Worm (Caenorhabditis elegans) whole organism, L1 larva: ENCODE data around the gene dve-1.
A peak's percentile ranks its signal among the peaks of the same experiment; 100 is the strongest.

ENCODE experiments used
- C04F5.9 ChIP-seq: sonication (generic microtip); optimal IDR thresholded peaks from 2 replicates; lab custom pipeline; 2016; ENCODE audit warnings: missing genetic modification characterization, missing compliant biosample characterization
- F16B12.6 ChIP-seq: fragments of 150-350 bp; optimal IDR thresholded peaks from 2 replicates; lab custom pipeline; 2014; ENCODE audit warnings: missing biosample characterization, missing genetic modification characterization
- Y116A8C.19 ChIP-seq: sonication (generic microtip); optimal IDR thresholded peaks from 2 replicates; lab custom pipeline; 2016; ENCODE audit warnings: missing compliant biosample characterization, missing genetic modification characterization, borderline replicate concordance
- aha-1 ChIP-seq: fragments of 150-350 bp; optimal IDR thresholded peaks from 2 replicates; lab custom pipeline; 2014; ENCODE audit warnings: missing biosample characterization, missing genetic modification characterization
- alr-1 ChIP-seq: fragments of 200-800 bp; sonication (Bioruptor generic); optimal IDR thresholded peaks from 2 replicates; lab custom pipeline; 2018; ENCODE audit warnings: borderline replicate concordance, mild to moderate bottlenecking, missing genetic modification characterization, missing compliant biosample characterization
- aly-2 ChIP-seq: fragments of 150-350 bp; optimal IDR thresholded peaks from 2 replicates; lab custom pipeline; 2014; ENCODE audit warnings: missing biosample characterization, missing genetic modification characterization
- ceh-8 ChIP-seq: fragments of 200-800 bp; sonication (Bioruptor generic); optimal IDR thresholded peaks from 2 replicates; lab custom pipeline; 2018; ENCODE audit warnings: mild to moderate bottlenecking, missing genetic modification characterization, moderate library complexity, missing compliant biosample characterization
- dpl-1 ChIP-seq, 3 experiments: fragments of 150-350 bp in 2 of 3; sonication (generic microtip) in 1 of 3; optimal IDR thresholded peaks; 2 replicates each; lab custom pipeline; 2014 to 2017; ENCODE audit warnings: missing biosample characterization in 3 of 3, missing genetic modification characterization in 3 of 3, missing genetic modification reagents in 3 of 3
- dsc-1 ChIP-seq: sonication (generic microtip); optimal IDR thresholded peaks from 2 replicates; lab custom pipeline; 2016; ENCODE audit warnings: mild to moderate bottlenecking, missing genetic modification characterization, missing compliant biosample characterization
- efl-1 ChIP-seq, 4 experiments: fragments of 150-350 bp; optimal IDR thresholded peaks in 3 of 4; peaks in 1 of 4; 1 replicate in 1 of 4; 2 replicates in 3 of 4; lab custom pipeline; 2014; ENCODE audit warnings: missing biosample characterization in 2 of 4, missing genetic modification characterization in 2 of 4, missing genetic modification reagents in 2 of 4
- efl-3 ChIP-seq: fragments of 200-800 bp; sonication (Bioruptor generic); optimal IDR thresholded peaks from 2 replicates; lab custom pipeline; 2018; ENCODE audit warnings: mild to moderate bottlenecking, missing genetic modification characterization, missing compliant biosample characterization
- egl-27 ChIP-seq, 2 experiments: fragments of 150-350 bp in 1 of 2; sonication (generic microtip); optimal IDR thresholded peaks; 3 replicates each; lab custom pipeline; 2017 to 2018; ENCODE audit warnings: missing biosample characterization in 2 of 2, missing genetic modification characterization in 2 of 2, missing genetic modification reagents in 2 of 2
- elt-2 ChIP-seq: sonication (generic microtip); optimal IDR thresholded peaks from 2 replicates; lab custom pipeline; 2016; ENCODE audit warnings: missing genetic modification characterization, mild to moderate bottlenecking, inconsistent platforms, missing compliant biosample characterization, missing genetic modification reagents
- fkh-10 ChIP-seq: sonication (generic microtip); optimal IDR thresholded peaks from 2 replicates; lab custom pipeline; 2017; ENCODE audit warnings: missing biosample characterization, missing genetic modification reagents, missing genetic modification characterization
- fkh-4 ChIP-seq: sonication (generic microtip); optimal IDR thresholded peaks from 2 replicates; lab custom pipeline; 2016; ENCODE audit warnings: missing compliant biosample characterization, missing genetic modification characterization, borderline replicate concordance
- fkh-8 ChIP-seq: sonication (generic microtip); optimal IDR thresholded peaks from 2 replicates; lab custom pipeline; 2016; ENCODE audit warnings: mild to moderate bottlenecking, missing genetic modification characterization, missing compliant biosample characterization
- fos-1 ChIP-seq: fragments of 150-350 bp; optimal IDR thresholded peaks from 2 replicates; lab custom pipeline; 2014; ENCODE audit warnings: missing biosample characterization, missing genetic modification characterization
- grh-1 ChIP-seq: fragments of 200-800 bp; sonication (Bioruptor generic); IDR thresholded peaks from 2 replicates; pipeline ENCODE4 v1.3.6; 2022; ENCODE audit warnings: missing genetic modification reagents, missing genetic modification characterization, missing compliant biosample characterization
- hlh-17 ChIP-seq: fragments of 200-800 bp; sonication (Bioruptor generic); optimal IDR thresholded peaks from 2 replicates; lab custom pipeline; 2018; ENCODE audit warnings: missing genetic modification characterization, mild to moderate bottlenecking, missing compliant biosample characterization, moderate library complexity, borderline replicate concordance
- irx-1 ChIP-seq: sonication (generic microtip); optimal IDR thresholded peaks from 2 replicates; lab custom pipeline; 2016; ENCODE audit warnings: missing genetic modification characterization, missing compliant biosample characterization
- isw-1 ChIP-seq: fragments of 200-800 bp; sonication (Bioruptor generic); IDR thresholded peaks from 2 replicates; pipeline ENCODE4 v1.3.6; 2022; ENCODE audit warnings: missing genetic modification characterization, missing compliant biosample characterization
- lin-15B ChIP-seq: fragments of 150-350 bp; sonication (generic microtip); optimal IDR thresholded peaks from 3 replicates; lab custom pipeline; 2014; ENCODE audit warnings: missing biosample characterization, missing genetic modification characterization
- lir-3 ChIP-seq: sonication (generic microtip); optimal IDR thresholded peaks from 2 replicates; lab custom pipeline; 2016; ENCODE audit warnings: mild to moderate bottlenecking, missing genetic modification characterization, moderate library complexity, missing compliant biosample characterization; ENCODE audit not compliant: poor library complexity
- lsy-2 ChIP-seq, 2 experiments: fragments of 150-350 bp; optimal IDR thresholded peaks; 2 replicates each; lab custom pipeline; 2014; ENCODE audit warnings: missing biosample characterization in 2 of 2, missing genetic modification characterization in 2 of 2
- mab-9 ChIP-seq: fragments of 200-800 bp; sonication (Bioruptor generic); IDR thresholded peaks from 2 replicates; pipeline ENCODE4 v1.3.6; 2022; ENCODE audit warnings: missing genetic modification reagents, missing genetic modification characterization, missing compliant biosample characterization
- mdl-1 ChIP-seq, 2 experiments: fragments of 150-350 bp; optimal IDR thresholded peaks; 2 replicates each; lab custom pipeline; 2014 to 2017; ENCODE audit warnings: missing biosample characterization in 2 of 2, missing genetic modification characterization in 2 of 2, inconsistent platforms in 1 of 2
- mef-2 ChIP-seq: fragments of 150-350 bp; optimal IDR thresholded peaks from 2 replicates; lab custom pipeline; 2014; ENCODE audit warnings: missing biosample characterization, missing genetic modification characterization
- mep-1 ChIP-seq: fragments of 150-350 bp; optimal IDR thresholded peaks from 2 replicates; lab custom pipeline; 2014; ENCODE audit warnings: missing biosample characterization, missing genetic modification characterization
- nhr-11 ChIP-seq: fragments of 150-350 bp; optimal IDR thresholded peaks from 2 replicates; lab custom pipeline; 2014; ENCODE audit warnings: missing biosample characterization, missing genetic modification characterization
- nhr-20 ChIP-seq: sonication (generic microtip); optimal IDR thresholded peaks from 2 replicates; lab custom pipeline; 2016; ENCODE audit warnings: mild to moderate bottlenecking, missing genetic modification characterization, missing compliant biosample characterization
- nhr-237 ChIP-seq: fragments of 150-350 bp; optimal IDR thresholded peaks from 2 replicates; lab custom pipeline; 2014; ENCODE audit warnings: missing biosample characterization, missing genetic modification characterization
- nhr-28 ChIP-seq: fragments of 150-350 bp; optimal IDR thresholded peaks from 2 replicates; lab custom pipeline; 2014; ENCODE audit warnings: missing biosample characterization, missing genetic modification characterization
- nhr-47 ChIP-seq: sonication (generic microtip); optimal IDR thresholded peaks from 2 replicates; lab custom pipeline; 2016; ENCODE audit warnings: mild to moderate bottlenecking, missing genetic modification characterization, moderate library complexity, missing compliant biosample characterization
- nhr-71 ChIP-seq: sonication (generic microtip); optimal IDR thresholded peaks from 2 replicates; lab custom pipeline; 2016; ENCODE audit warnings: mild to moderate bottlenecking, missing genetic modification characterization, moderate library complexity, missing compliant biosample characterization
- nhr-77 ChIP-seq: fragments of 150-350 bp; optimal IDR thresholded peaks from 2 replicates; lab custom pipeline; 2014; ENCODE audit warnings: missing biosample characterization, missing genetic modification characterization
- nhr-84 ChIP-seq: sonication (generic microtip); optimal IDR thresholded peaks from 2 replicates; lab custom pipeline; 2017; ENCODE audit warnings: missing biosample characterization, missing genetic modification characterization
- nhr-90 ChIP-seq: sonication (generic microtip); optimal IDR thresholded peaks from 2 replicates; lab custom pipeline; 2016; ENCODE audit warnings: mild to moderate bottlenecking, missing genetic modification characterization, missing compliant biosample characterization; ENCODE audit not compliant: poor library complexity
- pag-3 ChIP-seq: sonication (generic microtip); optimal IDR thresholded peaks from 2 replicates; lab custom pipeline; 2017; ENCODE audit warnings: missing genetic modification characterization, mild to moderate bottlenecking, missing compliant biosample characterization, antibody characterized with exemption, borderline replicate concordance; ENCODE audit not compliant: insufficient read depth
- pax-3 ChIP-seq: fragments of 200-800 bp; sonication (Bioruptor generic); optimal IDR thresholded peaks from 2 replicates; lab custom pipeline; 2018; ENCODE audit warnings: mild to moderate bottlenecking, missing genetic modification characterization, moderate library complexity, missing compliant biosample characterization
- sptf-1 ChIP-seq: fragments of 150-350 bp; optimal IDR thresholded peaks from 2 replicates; lab custom pipeline; 2014; ENCODE audit warnings: missing biosample characterization, missing genetic modification characterization
- sup-37 ChIP-seq: fragments of 200-800 bp; sonication (Bioruptor generic); optimal IDR thresholded peaks from 2 replicates; lab custom pipeline; 2018; ENCODE audit warnings: mild to moderate bottlenecking, missing genetic modification characterization, missing compliant biosample characterization
- swsn-7 ChIP-seq: sonication (generic microtip); optimal IDR thresholded peaks from 2 replicates; lab custom pipeline; 2016; ENCODE audit warnings: missing genetic modification characterization, missing compliant biosample characterization
- tbx-2 ChIP-seq: sonication (generic microtip); optimal IDR thresholded peaks from 2 replicates; lab custom pipeline; 2016; ENCODE audit warnings: missing genetic modification characterization, missing compliant biosample characterization
- unc-130 ChIP-seq: fragments of 150-350 bp; optimal IDR thresholded peaks from 2 replicates; lab custom pipeline; 2017; ENCODE audit warnings: missing biosample characterization, missing genetic modification characterization, inconsistent platforms
- unc-30 ChIP-seq: sonication (generic microtip); optimal IDR thresholded peaks from 2 replicates; lab custom pipeline; 2017; ENCODE audit warnings: missing biosample characterization, missing genetic modification characterization
- unc-62 ChIP-seq: fragments of 150-350 bp; optimal IDR thresholded peaks from 2 replicates; lab custom pipeline; 2014; ENCODE audit warnings: missing biosample characterization, missing genetic modification reagents, missing genetic modification characterization
- unc-86 ChIP-seq: sonication (generic microtip); optimal IDR thresholded peaks from 2 replicates; lab custom pipeline; 2016; ENCODE audit warnings: missing genetic modification characterization, missing compliant biosample characterization
- unc-98 ChIP-seq: fragments of 200-800 bp; sonication (Bioruptor generic); IDR thresholded peaks from 2 replicates; pipeline ENCODE4 v1.3.6; 2022; ENCODE audit warnings: missing genetic modification characterization, missing compliant biosample characterization
- vab-15 ChIP-seq: sonication (generic microtip); optimal IDR thresholded peaks from 2 replicates; lab custom pipeline; 2017; ENCODE audit warnings: missing genotype, mild to moderate bottlenecking, missing genetic modification characterization, missing compliant biosample characterization
- xbp-1 ChIP-seq: sonication (generic microtip); optimal IDR thresholded peaks from 2 replicates; lab custom pipeline; 2016; ENCODE audit warnings: missing genetic modification characterization, missing compliant biosample characterization
- ztf-11 ChIP-seq, 2 experiments: sonication (generic microtip); optimal IDR thresholded peaks; 2 replicates each; lab custom pipeline; 2016 to 2017; ENCODE audit warnings: missing genetic modification characterization in 2 of 2, missing biosample characterization in 1 of 2, missing compliant biosample characterization in 1 of 2

dve-1 gene

DNA sequence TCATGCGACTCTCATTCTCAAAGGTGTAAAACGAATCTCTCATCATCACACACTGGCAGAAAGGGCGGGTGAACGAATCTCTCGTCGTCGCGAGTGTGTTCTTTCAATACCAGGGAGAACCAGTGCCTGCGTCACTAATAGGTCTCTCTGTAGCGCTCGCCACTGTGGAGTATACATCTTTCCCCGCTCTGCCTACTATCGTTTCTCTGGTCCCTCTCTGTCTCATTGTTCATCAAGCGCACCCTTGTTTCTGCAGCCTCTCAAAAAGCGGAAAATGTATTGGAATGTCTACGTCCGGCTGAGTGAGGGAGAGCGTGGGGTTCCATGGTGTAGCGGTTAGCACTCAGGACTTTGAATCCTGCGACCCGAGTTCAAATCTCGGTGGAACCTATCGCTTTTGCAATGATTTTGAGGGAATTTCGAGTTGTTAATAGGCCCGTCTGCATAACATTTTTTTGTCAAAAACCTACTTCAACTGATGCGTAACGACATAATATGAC is 23.5 kb downstream of the dve-1 start (continued):
- no peak for TF ChIP-seq unc-30 (tag; lab: Kevin White, UChicago)
- peak; percentile 92 for TF ChIP-seq nhr-90 (tag; lab: Kevin White, UChicago)
- peak; percentile 96 for TF ChIP-seq fkh-10
- no peak for TF ChIP-seq efl-3 (GFP tag; lab: Kevin White, UChicago)
- no peak for TF ChIP-seq unc-130
- TF ChIP-seq lir-3 = peak; percentile 78
- TF ChIP-seq F16B12.6 (tag; lab: Kevin White, UChicago) = peak; percentile 21
- TF ChIP-seq unc-62 = no peak
- no peak for TF ChIP-seq Y116A8C.19 (tag; lab: Kevin White, UChicago)
- peak; percentile 88 for TF ChIP-seq mep-1 (tag; lab: Kevin White, UChicago)
- peak; percentile 97 for TF ChIP-seq nhr-47 (tag; lab: Kevin White, UChicago)
- no peak for TF ChIP-seq nhr-28 (tag; lab: Kevin White, UChicago)
- TF ChIP-seq dsc-1 (tag; lab: Kevin White, UChicago) = peak; percentile 96
- TF ChIP-seq lin-15B (tag; lab: Kevin White, UChicago) = no peak
- TF ChIP-seq nhr-77 (tag; lab: Kevin White, UChicago) = peak; percentile 86
- peak in 1 of 2 experiments; percentile 77 for TF ChIP-seq mdl-1 (tag; optimal IDR thresholded peaks at IDR 0.05; lab: Kevin White, UChicago)
- TF ChIP-seq unc-86 (tag; lab: Kevin White, UChicago) = peak; percentile 82
- TF ChIP-seq fos-1 (tag; lab: Kevin White, UChicago) = peak; percentile 57
- TF ChIP-seq unc-98 (GFP tag; lab: Robert Waterston, UW) = peak; percentile 39; the same call in 1 of the 2 replicates
- TF ChIP-seq dpl-1 (GFP tag; optimal IDR thresholded peaks at IDR 0.05; lab: Kevin White, UChicago) = peak in 2 of 3 experiments; percentile 53
- TF ChIP-seq xbp-1 = peak; percentile 76
- TF ChIP-seq mef-2 (tag; lab: Kevin White, UChicago) = peak; percentile 58
- TF ChIP-seq efl-1 (optimal IDR thresholded peaks at IDR 0.05; lab: Kevin White, UChicago) = peak; percentile 64 to 68
- peak in 1 of 2 experiments; percentile 94 for TF ChIP-seq efl-1 (GFP tag; optimal IDR thresholded peaks at IDR 0.05 in 1 of 2; lab: Kevin White, UChicago)
- peak; percentile 89 for TF ChIP-seq tbx-2 (tag; lab: Kevin White, UChicago)
- peak; percentile 72 for TF ChIP-seq C04F5.9 (tag; lab: Kevin White, UChicago)
- TF ChIP-seq vab-15 (tag; lab: Kevin White, UChicago) = no peak
- peak; percentile 80 for TF ChIP-seq ceh-8 (GFP tag; lab: Kevin White, UChicago)
- no peak for TF ChIP-seq sptf-1
- peak; percentile 87 for TF ChIP-seq nhr-237 (tag; lab: Kevin White, UChicago)
- peak; percentile 53 for TF ChIP-seq isw-1 (GFP tag; lab: Robert Waterston, UW)
- peak; percentile 89 for TF ChIP-seq swsn-7 (tag; lab: Kevin White, UChicago)
- TF ChIP-seq pag-3 = peak; percentile 66
- peak; percentile 40 for TF ChIP-seq nhr-11 (tag; lab: Kevin White, UChicago)
- peak; percentile 93 for TF ChIP-seq nhr-71
- TF ChIP-seq grh-1 = peak; percentile 64
- TF ChIP-seq nhr-84 = no peak
- TF ChIP-seq aha-1 (tag; lab: Kevin White, UChicago) = no peak
- TF ChIP-seq fkh-4 (tag; lab: Kevin White, UChicago) = peak; percentile 48
- TF ChIP-seq lsy-2 (tag; optimal IDR thresholded peaks at IDR 0.05; lab: Kevin White, UChicago) = peak; percentile 73 to 82
- no peak for TF ChIP-seq alr-1 (tag; lab: Kevin White, UChicago)
- peak; percentile 88 for TF ChIP-seq nhr-20 (tag; lab: Kevin White, UChicago)
- peak; percentile 62 for TF ChIP-seq pax-3
- TF ChIP-seq elt-2 (tag; lab: Kevin White, UChicago) = peak; percentile 73
- TF ChIP-seq aly-2 (tag; lab: Kevin White, UChicago) = peak; percentile 77
- TF ChIP-seq irx-1 (tag; lab: Kevin White, UChicago) = peak; percentile 87
- TF ChIP-seq fkh-8 (tag; lab: Kevin White, UChicago) = peak; percentile 87
- peak; percentile 18 to 74 for TF ChIP-seq egl-27 (tag; optimal IDR thresholded peaks at IDR 0.05; lab: Kevin White, UChicago)
- peak; percentile 66 for TF ChIP-seq sup-37 (GFP tag; lab: Kevin White, UChicago)
- TF ChIP-seq hlh-17 (GFP tag; lab: Kevin White, UChicago) = no peak
- peak; percentile 57; the same call in 1 of the 2 replicates for TF ChIP-seq mab-9 (GFP tag; lab: Robert Waterston, UW)
- peak in 1 of 2 experiments; percentile 66 for TF ChIP-seq ztf-11 (tag; optimal IDR thresholded peaks at IDR 0.05; lab: Kevin White, UChicago)
